Worm (Caenorhabditis elegans): ENCODE measurements around the gene W05B2.2.

Gene W05B2.2

DNA sequence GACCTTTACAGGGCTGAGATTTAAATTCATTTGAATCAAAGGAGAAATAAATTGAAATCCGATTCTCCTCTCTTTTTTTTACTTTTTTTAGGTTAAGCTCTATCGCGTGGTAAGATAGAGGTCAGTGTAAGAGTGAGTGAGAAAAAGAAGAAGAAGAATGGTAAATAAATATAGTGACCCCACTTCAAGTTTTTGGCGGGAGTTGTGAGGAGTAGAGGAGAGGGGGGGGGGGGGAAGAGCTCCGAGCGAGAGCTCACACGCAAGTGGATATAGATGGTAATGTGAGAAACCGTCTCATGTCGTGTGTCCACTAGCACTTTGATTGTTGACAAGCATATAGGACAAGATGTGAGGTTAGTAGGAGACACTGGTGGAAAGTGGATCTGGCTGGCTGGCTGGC lies at the start of gene W05B2.2:
Gene W05B2.2 (minus strand): TSS at position 101 of the 400 bp plus-strand sequence.
- TF ChIP-seq ceh-8 (GFP tag; optimal IDR thresholded peaks at IDR 0.05) (no peak), egl-27 (tag; optimal IDR thresholded peaks at IDR 0.05) (no peak), lin-15B (tag; optimal IDR thresholded peaks at IDR 0.05) (no peak), ets-5 (GFP tag; IDR thresholded peaks at IDR 0.05) (no peak), nhr-28 (tag; optimal IDR thresholded peaks at IDR 0.05) (no peak), irx-1 (tag; optimal IDR thresholded peaks at IDR 0.05) (no peak), ceh-82 (tag; optimal IDR thresholded peaks at IDR 0.05) (no peak), unc-86 (tag; optimal IDR thresholded peaks at IDR 0.05) (no peak), grh-1 (GFP tag; IDR thresholded peaks at IDR 0.05) (no peak), fkh-10 (GFP tag; optimal IDR thresholded peaks at IDR 0.05) (no peak), isw-1 (GFP tag; IDR thresholded peaks at IDR 0.05) (no peak), vab-15 (tag; optimal IDR thresholded peaks at IDR 0.05) (no peak), xbp-1 (tag; optimal IDR thresholded peaks at IDR 0.05) (no peak), C04F5.9 (tag; optimal IDR thresholded peaks at IDR 0.05) (no peak), pqm-1 (tag; optimal IDR thresholded peaks at IDR 0.05) (no peak), ama-1 (optimal IDR thresholded peaks at IDR 0.05) (no peak), dsc-1 (tag; optimal IDR thresholded peaks at IDR 0.05) (no peak), lin-14 (GFP tag; optimal IDR thresholded peaks at IDR 0.05) (no peak), sox-4 (tag; optimal IDR thresholded peaks at IDR 0.05) (no peak), ceh-63 (GFP tag; optimal IDR thresholded peaks at IDR 0.05) (no peak)

DNA sequence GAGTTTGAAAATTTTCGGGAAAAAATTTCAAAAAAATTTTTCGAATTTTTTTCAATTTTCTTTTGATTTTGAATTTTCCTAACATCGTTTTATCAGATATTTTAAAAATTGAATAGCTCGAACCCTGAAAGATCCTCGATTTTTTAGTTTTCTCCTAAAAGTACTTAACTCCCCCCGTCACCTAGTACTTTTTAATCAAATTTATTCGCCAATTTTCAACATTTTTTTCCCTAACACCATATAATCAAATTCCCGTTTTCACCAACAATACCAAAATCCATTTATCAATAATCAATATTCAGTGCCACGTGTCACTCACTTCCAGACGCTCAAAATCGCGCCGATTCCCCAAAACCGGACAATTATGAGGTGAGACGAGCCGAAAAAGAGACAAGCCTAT lies 45.4 kb upstream of the W05B2.2 start, which contains the start of gene kvs-4:
Gene kvs-4 (plus strand): TSS at position 301 of the 400 bp plus-strand sequence.
- TF ChIP-seq lsy-2 (tag; optimal IDR thresholded peaks at IDR 0.05) (no peak), efl-3 (GFP tag; optimal IDR thresholded peaks at IDR 0.05) (no peak), blmp-1 (tag; optimal IDR thresholded peaks at IDR 0.05) (no peak), ceh-88 (GFP tag; IDR thresholded peaks at IDR 0.05) (no peak), aly-2 (tag; optimal IDR thresholded peaks at IDR 0.05) (no peak), pqm-1 (tag; optimal IDR thresholded peaks at IDR 0.05) (no peak), unc-86 (tag; optimal IDR thresholded peaks at IDR 0.05) (no peak), fkh-8 (tag; optimal IDR thresholded peaks at IDR 0.05) (no peak), C16A3.4 (tag; optimal IDR thresholded peaks at IDR 0.05) (no peak), ceh-90 (tag; optimal IDR thresholded peaks at IDR 0.05) (no peak), irx-1 (tag; optimal IDR thresholded peaks at IDR 0.05) (no peak), grh-1 (GFP tag; IDR thresholded peaks at IDR 0.05) (no peak), ces-1 (GFP tag; optimal IDR thresholded peaks at IDR 0.05) (no peak), mep-1 (tag; optimal IDR thresholded peaks at IDR 0.05) (no peak), pag-3 (tag; optimal IDR thresholded peaks at IDR 0.05; ENCODE audit: borderline replicate concordance, insufficient read depth) (no peak), hlh-17 (GFP tag; optimal IDR thresholded peaks at IDR 0.05; ENCODE audit: borderline replicate concordance) (no peak), lin-13 (GFP tag; optimal IDR thresholded peaks at IDR 0.05) (no peak), hlh-4 (tag; optimal IDR thresholded peaks at IDR 0.05) (no peak), lin-15B (tag; optimal IDR thresholded peaks at IDR 0.05) (no peak), hpl-2 (GFP tag; optimal IDR thresholded peaks at IDR 0.05) (no peak)

DNA sequence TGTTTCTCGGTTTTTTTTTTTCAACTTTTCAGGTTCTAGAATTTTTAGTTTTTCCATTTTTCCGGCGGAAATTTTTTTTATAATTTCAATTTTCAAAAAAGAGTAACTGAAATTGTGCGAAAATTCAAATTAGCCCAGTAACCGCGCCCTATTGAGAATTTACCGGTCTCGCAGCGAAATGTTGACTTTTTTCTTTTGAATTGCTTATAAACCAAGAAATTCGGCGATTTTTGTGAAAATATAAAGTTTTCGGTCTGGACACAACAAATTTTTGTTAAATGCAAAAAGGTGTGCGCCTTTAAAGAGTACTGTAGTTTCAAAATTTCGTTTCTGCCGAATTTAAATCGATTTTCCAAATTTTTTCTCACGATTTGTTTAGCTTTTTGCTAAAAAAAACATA lies 43.7 kb upstream of the W05B2.2 start:
- TF ChIP-seq efl-1 (optimal IDR thresholded peaks at IDR 0.05) (no peak), efl-1 (GFP tag; optimal IDR thresholded peaks at IDR 0.05 in 1 of 2) (peak in 1 of 2 experiments; percentile 72), unc-130 (tag; optimal IDR thresholded peaks at IDR 0.05) (no peak)

DNA sequence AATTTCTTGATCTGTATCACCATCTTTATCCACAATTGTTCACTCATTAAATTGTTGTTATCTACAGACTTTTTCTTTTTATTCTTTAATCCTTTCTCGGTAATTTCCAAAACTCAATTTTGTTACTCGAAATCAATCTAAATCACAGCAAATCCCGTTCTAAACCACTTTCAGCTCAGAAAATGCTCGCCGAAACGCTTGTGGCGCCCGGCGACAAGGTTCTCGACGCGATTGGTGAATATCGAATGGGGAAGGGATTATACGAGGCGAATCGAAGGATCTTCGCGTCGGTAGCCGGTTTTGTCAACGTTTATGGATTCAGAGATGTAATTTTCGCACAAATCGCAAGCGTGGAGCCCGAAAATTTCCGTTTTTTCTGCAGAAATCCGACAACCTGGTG lies 42.0 kb upstream of the W05B2.2 start, which contains the start of gene exos-1:
Gene exos-1 (plus strand): TSS at position 175 of the 400 bp plus-strand sequence.
- TF ChIP-seq tlp-1 (tag; optimal IDR thresholded peaks at IDR 0.05) (no peak), nhr-90 (tag; optimal IDR thresholded peaks at IDR 0.05; ENCODE audit: poor library complexity) (no peak), ama-1 (optimal IDR thresholded peaks at IDR 0.05) (no peak), zag-1 (tag; optimal IDR thresholded peaks at IDR 0.05) (no peak), Y116A8C.19 (tag; optimal IDR thresholded peaks at IDR 0.05; ENCODE audit: borderline replicate concordance) (no peak), lir-3 (tag; optimal IDR thresholded peaks at IDR 0.05; ENCODE audit: poor library complexity) (no peak), irx-1 (tag; optimal IDR thresholded peaks at IDR 0.05) (no peak), mef-2 (tag; optimal IDR thresholded peaks at IDR 0.05) (no peak)
